Worm (Caenorhabditis elegans) whole organism, mixed stage, embryonic: ENCODE measurements around the gene K02E11.7.

Experiments
- ceh-39 ChIP-seq: fragments of 150-350 bp; optimal IDR thresholded peaks from 2 replicates; lab custom pipeline; 2014; ENCODE audit warnings: missing biosample characterization, missing genetic modification characterization
- ces-1 ChIP-seq: fragments of 150-350 bp; optimal IDR thresholded peaks from 2 replicates; lab custom pipeline; 2014; ENCODE audit warnings: missing biosample characterization, missing genetic modification reagents, missing genetic modification characterization
- elt-1 ChIP-seq: sonication (generic microtip); optimal IDR thresholded peaks from 2 replicates; lab custom pipeline; 2017; ENCODE audit warnings: missing genetic modification characterization, mild to moderate bottlenecking, missing compliant biosample characterization, antibody characterized with exemption, moderate library complexity, borderline replicate concordance; ENCODE audit not compliant: insufficient read depth
- lin-13 ChIP-seq: fragments of 150-350 bp; optimal IDR thresholded peaks from 2 replicates; lab custom pipeline; 2014; ENCODE audit warnings: missing biosample characterization, missing genetic modification characterization
- mep-1 ChIP-seq: fragments of 150-350 bp; optimal IDR thresholded peaks from 2 replicates; lab custom pipeline; 2017; ENCODE audit warnings: missing biosample characterization, missing genetic modification reagents, missing genetic modification characterization, inconsistent platforms
- nhr-28 ChIP-seq: fragments of 150-350 bp; optimal IDR thresholded peaks from 2 replicates; lab custom pipeline; 2014; ENCODE audit warnings: missing biosample characterization, missing genetic modification characterization
- pha-4 ChIP-seq: fragments of 150-350 bp; optimal IDR thresholded peaks from 2 replicates; lab custom pipeline; 2018; ENCODE audit warnings: missing biosample characterization, missing genetic modification reagents, missing genetic modification characterization
- sem-2 ChIP-seq: fragments of 200-800 bp; sonication (Bioruptor generic); optimal IDR thresholded peaks from 2 replicates; lab custom pipeline; 2018; ENCODE audit warnings: mild to moderate bottlenecking, missing genetic modification characterization, missing compliant biosample characterization
- unc-62 ChIP-seq: fragments of 150-350 bp; optimal IDR thresholded peaks from 2 replicates; lab custom pipeline; 2014; ENCODE audit warnings: missing biosample characterization, missing genetic modification reagents, missing genetic modification characterization
- ztf-11 ChIP-seq: fragments of 150-350 bp; optimal IDR thresholded peaks from 2 replicates; lab custom pipeline; 2014; ENCODE audit warnings: missing biosample characterization, missing genetic modification characterization

- TF ChIP-seq unc-62 (GFP tag; lab: Kevin White, UChicago), result no peak
- no peak for TF ChIP-seq lin-13 (tag; lab: Kevin White, UChicago)
- no peak for TF ChIP-seq mep-1 (tag; lab: Kevin White, UChicago)
- no peak for TF ChIP-seq ztf-11 (tag; lab: Kevin White, UChicago)
- TF ChIP-seq pha-4, result no peak
- TF ChIP-seq nhr-28 (tag; lab: Kevin White, UChicago), result no peak
- no peak for TF ChIP-seq ceh-39 (tag; lab: Kevin White, UChicago)
- no peak for TF ChIP-seq elt-1 (tag; lab: Kevin White, UChicago)
- no peak for TF ChIP-seq sem-2
- no peak for TF ChIP-seq ces-1 (GFP tag; lab: Kevin White, UChicago)
Measured at ce11 chrV:14235942-14236341, 18.2 kb downstream of the K02E11.7 start, which contains the start of gene ent-3.
